Fruit fly (Drosophila melanogaster) whole organism, embryonic: ENCODE results near the gene OtopLc.

Experiments used
- BEAF-32 ChIP-seq: fragments of 200-800 bp; sonication (Bioruptor generic); optimal IDR thresholded peaks from 3 replicates; lab custom pipeline; 2017; ENCODE audit warnings: missing biosample characterization, missing genetic modification characterization, mild to moderate bottlenecking, moderate library complexity, missing genetic modification reagents
- Blimp-1 ChIP-seq: fragments of 200-800 bp; sonication (Bioruptor generic); optimal IDR thresholded peaks from 3 replicates; lab custom pipeline; 2018; ENCODE audit warnings: missing biosample characterization, missing genetic modification characterization, mild to moderate bottlenecking, moderate library complexity, missing genetic modification reagents
- CG11093 ChIP-seq: fragments of 200-800 bp; sonication (Bioruptor generic); IDR thresholded peaks from 3 replicates; pipeline ENCODE4 v1.3.6; 2022; ENCODE audit warnings: missing biosample characterization, missing genetic modification characterization
- CG11456 ChIP-seq: fragments of 200-800 bp; sonication (Bioruptor generic); IDR thresholded peaks from 3 replicates; pipeline ENCODE4 v1.3.6; 2022; ENCODE audit warnings: missing biosample characterization, missing genetic modification characterization
- CG11560 ChIP-seq: fragments of 200-800 bp; sonication (Bioruptor generic); IDR thresholded peaks from 3 replicates; pipeline ENCODE4 v1.3.6; 2022; ENCODE audit warnings: missing biosample characterization, missing genetic modification characterization
- CG12071 ChIP-seq: fragments of 200-800 bp; sonication (Bioruptor generic); optimal IDR thresholded peaks from 3 replicates; lab custom pipeline; 2018; ENCODE audit warnings: missing biosample characterization, mild to moderate bottlenecking, missing genetic modification characterization
- CG1233 ChIP-seq: fragments of 200-800 bp; sonication (Bioruptor generic); optimal IDR thresholded peaks from 4 replicates; lab custom pipeline; 2018; ENCODE audit warnings: missing biosample characterization, mild to moderate bottlenecking, missing genetic modification characterization
- CG13624 ChIP-seq: fragments of 200-800 bp; sonication (Bioruptor generic); optimal IDR thresholded peaks from 2 replicates; lab custom pipeline; 2016; ENCODE audit warnings: missing biosample characterization, missing genetic modification characterization
- CG14441 ChIP-seq: fragments of 200-800 bp; sonication (Bioruptor generic); IDR thresholded peaks from 2 replicates; pipeline ENCODE4 v1.3.6; 2022; ENCODE audit warnings: missing biosample characterization, missing genetic modification characterization
- CG14965 ChIP-seq: fragments of 200-800 bp; sonication (Bioruptor generic); optimal IDR thresholded peaks from 2 replicates; lab custom pipeline; 2016; ENCODE audit warnings: missing biosample characterization, missing genetic modification characterization, borderline replicate concordance
- CG17186 ChIP-seq: fragments of 200-800 bp; sonication (Bioruptor generic); optimal IDR thresholded peaks from 3 replicates; lab custom pipeline; 2017; ENCODE audit warnings: missing biosample characterization, missing genetic modification reagents, missing genetic modification characterization
- CG17385 ChIP-seq: fragments of 200-800 bp; sonication (Bioruptor generic); optimal IDR thresholded peaks from 3 replicates; lab custom pipeline; 2018; ENCODE audit warnings: missing biosample characterization, mild to moderate bottlenecking, missing genetic modification characterization
- CG2129 ChIP-seq: fragments of 200-800 bp; sonication (Bioruptor generic); IDR thresholded peaks from 2 replicates; pipeline ENCODE4 v1.3.6; 2022; ENCODE audit warnings: missing biosample characterization, missing genetic modification characterization; ENCODE audit not compliant: partially characterized antibody
- CG30431 ChIP-seq: fragments of 200-800 bp; sonication (Bioruptor generic); optimal IDR thresholded peaks from 2 replicates; lab custom pipeline; 2017; ENCODE audit warnings: missing biosample characterization, missing genetic modification characterization
- CG3163 ChIP-seq: fragments of 200-800 bp; sonication (Bioruptor generic); optimal IDR thresholded peaks from 3 replicates; lab custom pipeline; 2016; ENCODE audit warnings: missing biosample characterization, missing genetic modification characterization
- CG42726 ChIP-seq: fragments of 200-800 bp; sonication (Bioruptor generic); IDR thresholded peaks from 2 replicates; pipeline ENCODE4 v1.3.6; 2022; ENCODE audit warnings: missing biosample characterization, missing genetic modification characterization; ENCODE audit not compliant: partially characterized antibody
- CG4360 ChIP-seq: fragments of 200-800 bp; sonication (Bioruptor generic); IDR thresholded peaks from 2 replicates; pipeline ENCODE4 v1.3.6; 2022; ENCODE audit warnings: missing biosample characterization, missing genetic modification characterization
- CG4404 ChIP-seq: fragments of 200-800 bp; sonication (Bioruptor generic); IDR thresholded peaks from 2 replicates; pipeline ENCODE4 v1.3.6; 2022; ENCODE audit warnings: missing biosample characterization, missing genetic modification characterization
- CG4730 ChIP-seq: fragments of 200-800 bp; sonication (Bioruptor generic); IDR thresholded peaks from 2 replicates; pipeline ENCODE4 v1.3.6; 2022; ENCODE audit warnings: missing biosample characterization, missing genetic modification characterization
- CG4854 ChIP-seq: fragments of 200-800 bp; sonication (Bioruptor generic); optimal IDR thresholded peaks from 2 replicates; lab custom pipeline; 2016; ENCODE audit warnings: missing biosample characterization, missing genetic modification characterization, inconsistent platforms
- CG5180 ChIP-seq: fragments of 200-800 bp; sonication (Bioruptor generic); optimal IDR thresholded peaks from 3 replicates; lab custom pipeline; 2017; ENCODE audit warnings: missing biosample characterization, missing genetic modification characterization, mild to moderate bottlenecking, moderate library complexity, missing genetic modification reagents
- CG7963 ChIP-seq: fragments of 200-800 bp; sonication (Bioruptor generic); IDR thresholded peaks from 3 replicates; pipeline ENCODE4 v1.3.6; 2022; ENCODE audit warnings: missing biosample characterization, missing genetic modification characterization; ENCODE audit not compliant: partially characterized antibody
- CG9817 ChIP-seq: fragments of 200-800 bp; sonication (Bioruptor generic); optimal IDR thresholded peaks from 2 replicates; lab custom pipeline; 2018; ENCODE audit warnings: missing biosample characterization, mild to moderate bottlenecking, missing genetic modification characterization, moderate library complexity
- CG9876 ChIP-seq: fragments of 200-800 bp; sonication (Bioruptor generic); optimal IDR thresholded peaks from 2 replicates; lab custom pipeline; 2016; ENCODE audit warnings: missing biosample characterization, missing genetic modification characterization
- Camta ChIP-seq: fragments of 200-800 bp; sonication (Bioruptor generic); optimal IDR thresholded peaks from 2 replicates; lab custom pipeline; 2016; ENCODE audit warnings: missing biosample characterization, missing genetic modification characterization
- Dref ChIP-seq: fragments of 200-800 bp; sonication (Bioruptor generic); IDR thresholded peaks from 2 replicates; pipeline ENCODE4 v1.3.6; 2022; ENCODE audit warnings: missing biosample characterization, missing genetic modification characterization
- Fer3 ChIP-seq: fragments of 200-800 bp; sonication (Bioruptor generic); optimal IDR thresholded peaks from 2 replicates; lab custom pipeline; 2018; ENCODE audit warnings: missing biosample characterization, mild to moderate bottlenecking, missing genetic modification characterization, moderate library complexity
- HLH3B ChIP-seq: fragments of 200-800 bp; sonication (Bioruptor generic); IDR thresholded peaks from 2 replicates; pipeline ENCODE4 v1.3.6; 2022; ENCODE audit warnings: missing biosample characterization, missing genetic modification characterization
- Jarid2 ChIP-seq: fragments of 200-800 bp; sonication (Bioruptor generic); optimal IDR thresholded peaks from 3 replicates; lab custom pipeline; 2017; ENCODE audit warnings: mild to moderate bottlenecking, missing biosample characterization, missing genetic modification reagents, missing genetic modification characterization
- Myb ChIP-seq: fragments of 200-800 bp; sonication (Bioruptor generic); optimal IDR thresholded peaks from 2 replicates; lab custom pipeline; 2016; ENCODE audit warnings: missing biosample characterization, missing genetic modification characterization
- NC2β ChIP-seq: fragments of 200-800 bp; sonication (Bioruptor generic); optimal IDR thresholded peaks from 2 replicates; lab custom pipeline; 2016; ENCODE audit warnings: missing biosample characterization, missing genetic modification characterization
- NFAT ChIP-seq: fragments of 200-800 bp; sonication (Bioruptor generic); IDR thresholded peaks from 2 replicates; pipeline ENCODE4 v1.3.6; 2022; ENCODE audit warnings: missing biosample characterization, missing genetic modification characterization
- NK7.1 ChIP-seq: fragments of 200-800 bp; sonication (Bioruptor generic); optimal IDR thresholded peaks from 3 replicates; lab custom pipeline; 2016; ENCODE audit warnings: missing biosample characterization, missing genetic modification characterization
- Neu2 ChIP-seq: fragments of 200-800 bp; sonication (Bioruptor generic); optimal IDR thresholded peaks from 3 replicates; lab custom pipeline; 2016; ENCODE audit warnings: missing biosample characterization, missing genetic modification characterization, borderline replicate concordance
- Rfx ChIP-seq: fragments of 200-800 bp; sonication (Bioruptor generic); IDR thresholded peaks from 2 replicates; pipeline ENCODE4 v1.3.6; 2022; ENCODE audit warnings: missing biosample characterization, missing genetic modification characterization
- Tbp ChIP-seq: fragments of >200 bp; optimal IDR thresholded peaks from 2 replicates; lab custom pipeline; 2018; ENCODE audit warnings: missing biosample characterization, missing genetic modification characterization
- abd-A ChIP-seq: fragments of 200-800 bp; sonication (Bioruptor generic); optimal IDR thresholded peaks from 3 replicates; lab custom pipeline; 2019; ENCODE audit warnings: missing biosample characterization, mild to moderate bottlenecking, missing genetic modification characterization, moderate library complexity
- aop ChIP-seq: fragments of 200-800 bp; sonication (Bioruptor generic); IDR thresholded peaks from 2 replicates; pipeline ENCODE4 v1.3.6; 2022; ENCODE audit warnings: missing biosample characterization, missing genetic modification characterization
- bcd ChIP-seq: fragments of 200-800 bp; sonication (Bioruptor generic); optimal IDR thresholded peaks from 2 replicates; lab custom pipeline; 2017; ENCODE audit warnings: missing biosample characterization, mild to moderate bottlenecking, missing genetic modification characterization
- chif ChIP-seq, 2 experiments: fragments of 200-800 bp; sonication (Bioruptor generic); optimal IDR thresholded peaks; 3 replicates each; lab custom pipeline; 2016; ENCODE audit warnings: missing biosample characterization in 2 of 2, missing genetic modification characterization in 2 of 2
- crc ChIP-seq: fragments of 200-800 bp; sonication (Bioruptor generic); optimal IDR thresholded peaks from 2 replicates; lab custom pipeline; 2016; ENCODE audit warnings: missing biosample characterization, missing genetic modification characterization
- fd102C ChIP-seq: fragments of 200-800 bp; sonication (Bioruptor generic); optimal IDR thresholded peaks from 2 replicates; lab custom pipeline; 2018; ENCODE audit warnings: missing biosample characterization, mild to moderate bottlenecking, missing genetic modification characterization, moderate library complexity
- gro ChIP-seq: fragments of 200-800 bp; sonication (Bioruptor generic); optimal IDR thresholded peaks from 2 replicates; lab custom pipeline; 2016; ENCODE audit warnings: missing biosample characterization, missing genetic modification characterization
- maf-S ChIP-seq: fragments of 200-800 bp; sonication (Bioruptor generic); optimal IDR thresholded peaks from 2 replicates; lab custom pipeline; 2016; ENCODE audit warnings: missing biosample characterization, missing genetic modification characterization
- org-1 ChIP-seq: fragments of 200-800 bp; sonication (Bioruptor generic); optimal IDR thresholded peaks from 2 replicates; lab custom pipeline; 2017; ENCODE audit warnings: missing biosample characterization, missing genetic modification characterization
- pum ChIP-seq: fragments of 200-800 bp; sonication (Bioruptor generic); optimal IDR thresholded peaks from 2 replicates; lab custom pipeline; 2016; ENCODE audit warnings: missing biosample characterization, missing genetic modification characterization
- sd ChIP-seq: fragments of 200-800 bp; sonication (Bioruptor generic); optimal IDR thresholded peaks from 3 replicates; lab custom pipeline; 2018; ENCODE audit warnings: missing biosample characterization, mild to moderate bottlenecking, missing genetic modification characterization, moderate library complexity
- so ChIP-seq: fragments of 200-800 bp; sonication (Bioruptor generic); IDR thresholded peaks from 3 replicates; pipeline ENCODE4 v1.3.6; 2022; ENCODE audit warnings: missing biosample characterization, missing genetic modification characterization
- stc ChIP-seq: fragments of 200-800 bp; sonication (Bioruptor generic); IDR thresholded peaks from 2 replicates; pipeline ENCODE4 v1.3.6; 2022; ENCODE audit warnings: missing biosample characterization, missing genetic modification characterization
- stwl ChIP-seq: fragments of 200-800 bp; sonication (Bioruptor generic); optimal IDR thresholded peaks from 3 replicates; lab custom pipeline; 2018; ENCODE audit warnings: missing biosample characterization, mild to moderate bottlenecking, missing genetic modification characterization, moderate library complexity
- usp ChIP-seq: fragments of >200 bp; optimal IDR thresholded peaks from 2 replicates; lab custom pipeline; 2017; ENCODE audit warnings: missing biosample characterization, missing genetic modification characterization

OtopLc gene

dm6 chrX:5705899-5706312 lies 43.2 kb upstream of the OtopLc start (continued):
- TF ChIP-seq Neu2 (GFP tag; lab: Kevin White, UChicago) (no peak), pum (GFP tag; lab: Kevin White, UChicago) (peak; percentile 62), chif (GFP tag; optimal IDR thresholded peaks at IDR 0.05; lab: Kevin White, UChicago) (peak; percentile 48 to 76), CG4730 (GFP tag; lab: Robert Waterston, UW) (peak; percentile 88), Jarid2 (GFP tag; lab: Kevin White, UChicago) (peak; percentile 64), gro (peak; percentile 81), CG11456 (GFP tag; lab: Robert Waterston, UW) (peak; percentile 92), Tbp (GFP tag; lab: Kevin White, UChicago) (no peak), CG5180 (peak; percentile 80), CG1233 (peak; percentile 70), fd102C (GFP tag; lab: Kevin White, UChicago) (no peak), CG12071 (GFP tag; lab: Kevin White, UChicago) (peak; percentile 86), maf-S (peak; percentile 42), CG17385 (GFP tag; lab: Kevin White, UChicago) (peak; percentile 73), CG4360 (GFP tag; lab: Robert Waterston, UW) (peak; percentile 59; the same call in 1 of the 2 replicates), Dref (GFP tag; lab: Robert Waterston, UW) (0 out of 2 replicates have a peak, but pooled peaks have one; percentile 14), NFAT (GFP tag; lab: Robert Waterston, UW) (peak; percentile 89), CG4854 (GFP tag; lab: Kevin White, UChicago) (peak; percentile 46), CG14965 (GFP tag; lab: Kevin White, UChicago) (no peak), CG7963 (no peak), BEAF-32 (GFP tag; lab: Kevin White, UChicago) (no peak), Rfx (GFP tag; lab: Robert Waterston, UW) (peak; percentile 96), HLH3B (peak; percentile 90), CG3163 (GFP tag; lab: Kevin White, UChicago) (no peak), so (GFP tag; lab: Robert Waterston, UW) (peak; percentile 92), bcd (GFP tag; lab: Kevin White, UChicago) (peak; percentile 89), stwl (tag; lab: Kevin White, UChicago) (no peak), sd (tag; lab: Kevin White, UChicago) (peak; percentile 49), Fer3 (tag; lab: Kevin White, UChicago) (peak; percentile 86), CG17186 (GFP tag; lab: Kevin White, UChicago) (peak; percentile 11), CG30431 (peak; percentile 48), NK7.1 (GFP tag; lab: Kevin White, UChicago) (peak; percentile 34), CG14441 (GFP tag; lab: Robert Waterston, UW) (peak; percentile 95), CG13624 (GFP tag; lab: Kevin White, UChicago) (peak; percentile 68), CG9817 (tag; lab: Kevin White, UChicago) (peak; percentile 83), org-1 (peak; percentile 84), stc (GFP tag; lab: Robert Waterston, UW) (peak; percentile 88), CG11560 (peak; percentile 79; the same call in 2 of the 3 replicates), abd-A (tag; lab: Kevin White, UChicago) (no peak), NC2β (peak; percentile 11), Myb (GFP tag; lab: Kevin White, UChicago) (peak; percentile 25), Blimp-1 (peak; percentile 76), CG11093 (peak; percentile 90), CG9876 (peak; percentile 21), CG4404 (peak; percentile 83), CG2129 (GFP tag; lab: Robert Waterston, UW) (no peak), Camta (GFP tag; lab: Kevin White, UChicago) (peak; percentile 63), crc (peak; percentile 37), CG42726 (GFP tag; lab: Robert Waterston, UW) (no peak), aop (no peak), usp (no peak)
